Worm (Caenorhabditis elegans): ENCODE results near the gene slc-17.4.
A peak's percentile ranks its signal among the peaks of the same experiment; 100 is the strongest.

Gene slc-17.4

DNA sequence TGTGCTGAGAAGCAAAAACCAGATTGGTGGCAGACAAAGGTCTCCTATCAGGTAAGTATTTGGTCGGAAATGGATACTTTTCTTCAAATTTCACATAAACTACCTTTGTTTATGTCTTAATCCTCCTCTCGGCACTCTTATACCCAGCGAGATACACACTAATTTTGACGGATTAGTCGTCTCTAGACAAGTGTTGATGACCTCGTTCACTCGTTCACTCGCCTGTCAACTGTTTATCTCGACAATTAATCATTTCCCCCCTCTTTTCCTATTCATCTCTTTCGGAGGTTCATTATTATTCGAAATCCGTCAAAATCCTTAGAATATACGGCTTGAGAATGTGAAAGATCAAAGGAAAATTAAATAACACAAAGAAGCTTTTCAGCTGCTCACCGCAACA, 21.8 kb downstream of the slc-17.4 start:
- TF ChIP-seq ceh-16 (tag; optimal IDR thresholded peaks at IDR 0.05) = peak; percentile 17
- TF ChIP-seq ama-1 (optimal IDR thresholded peaks at IDR 0.05) = no peak

DNA sequence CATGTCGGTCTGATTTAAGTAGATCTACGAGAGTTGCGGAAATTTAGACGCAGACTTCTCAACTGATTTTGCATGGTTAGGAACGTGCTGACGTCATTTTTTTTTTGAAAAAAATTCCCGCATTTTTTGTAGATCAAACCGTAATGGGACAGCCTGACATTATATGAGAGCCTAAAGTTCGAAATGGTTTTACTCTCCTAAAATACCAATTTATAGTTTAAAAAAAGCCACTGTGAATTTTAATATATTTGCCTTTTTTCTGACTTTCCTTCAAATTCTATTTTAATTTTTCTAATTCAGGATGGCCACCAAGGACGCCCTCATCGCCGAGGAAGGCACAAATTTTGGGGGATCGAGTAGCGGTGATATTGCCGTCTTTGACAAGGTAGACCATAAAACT, 22.5 kb downstream of the slc-17.4 start, which contains the start of gene atgp-1:
atgp-1 (plus strand) TSS at position 301 of the 400 bp plus-strand sequence.
- TF ChIP-seq unc-39 (tag; optimal IDR thresholded peaks at IDR 0.05) (no peak), lin-11 (tag; optimal IDR thresholded peaks at IDR 0.05) (no peak), zag-1 (tag; optimal IDR thresholded peaks at IDR 0.05) (no peak), ztf-1 (GFP tag; conservative IDR thresholded peaks at IDR 0.05) (no peak), nhr-237 (tag; optimal IDR thresholded peaks at IDR 0.05) (no peak), ztf-4 (tag; optimal IDR thresholded peaks at IDR 0.05) (no peak), ama-1 (optimal IDR thresholded peaks at IDR 0.05) (no peak), blmp-1 (tag; optimal IDR thresholded peaks at IDR 0.05; ENCODE audit: insufficient read depth) (no peak), crh-2 (tag; optimal IDR thresholded peaks at IDR 0.05) (no peak), ceh-82 (tag; optimal IDR thresholded peaks at IDR 0.05) (no peak), elt-1 (tag; optimal IDR thresholded peaks at IDR 0.05) (no peak), ceh-16 (tag; optimal IDR thresholded peaks at IDR 0.05) (no peak), nhr-11 (tag; optimal IDR thresholded peaks at IDR 0.05) (no peak), nhr-12 (tag; optimal IDR thresholded peaks at IDR 0.05) (no peak), R02D3.7 (tag; optimal IDR thresholded peaks at IDR 0.05) (no peak), unc-62 (GFP tag; optimal IDR thresholded peaks at IDR 0.05) (no peak), nhr-77 (tag; optimal IDR thresholded peaks at IDR 0.05) (no peak), nhr-129 (tag; optimal IDR thresholded peaks at IDR 0.05) (no peak), nhr-23 (tag; optimal IDR thresholded peaks at IDR 0.05) (no peak), mdl-1 (tag; optimal IDR thresholded peaks at IDR 0.05) (no peak)

DNA sequence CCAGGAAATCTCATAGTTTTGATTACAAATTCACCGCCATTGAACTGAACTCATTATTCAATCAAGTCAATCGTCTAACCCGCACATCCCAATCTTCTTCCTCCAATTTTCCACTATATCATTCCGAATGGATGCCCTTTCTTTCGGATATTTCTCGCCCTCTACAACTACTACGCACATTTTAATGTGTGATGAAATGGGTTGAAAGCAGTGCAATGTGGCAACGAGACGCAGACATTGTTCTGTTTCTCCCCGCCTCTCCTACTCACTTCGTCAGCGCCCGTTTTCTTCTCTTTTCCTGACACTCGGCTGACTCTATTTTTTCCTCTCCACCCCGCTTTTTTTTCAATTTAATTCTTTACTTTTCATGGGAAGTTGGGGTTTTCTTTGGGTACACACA, 22.9 kb downstream of the slc-17.4 start:
- no peak for TF ChIP-seq nhr-10 (tag; optimal IDR thresholded peaks at IDR 0.05)
- no peak for TF ChIP-seq mdl-1 (tag; optimal IDR thresholded peaks at IDR 0.05)
- no peak for TF ChIP-seq R02D3.7 (tag; optimal IDR thresholded peaks at IDR 0.05)
- peak; percentile 56 for TF ChIP-seq unc-55 (GFP tag; optimal IDR thresholded peaks at IDR 0.05)
- TF ChIP-seq sma-9 (GFP tag; optimal IDR thresholded peaks at IDR 0.05) = peak; percentile 45
- TF ChIP-seq sma-9 (tag; optimal IDR thresholded peaks at IDR 0.05) = no peak
- TF ChIP-seq alr-1 (tag; optimal IDR thresholded peaks at IDR 0.05) = no peak
- TF ChIP-seq C34F6.9 (tag; optimal IDR thresholded peaks at IDR 0.05) = peak; percentile 73
- peak; percentile 65 for TF ChIP-seq sem-4 (tag; optimal IDR thresholded peaks at IDR 0.05)
- no peak for TF ChIP-seq nhr-77 (tag; optimal IDR thresholded peaks at IDR 0.05)
- no peak for TF ChIP-seq nhr-25 (tag; optimal IDR thresholded peaks at IDR 0.05)
- no peak for TF ChIP-seq sma-3 (GFP tag; optimal IDR thresholded peaks at IDR 0.05)
- TF ChIP-seq mab-5 (tag; optimal IDR thresholded peaks at IDR 0.05) = peak; percentile 62
- TF ChIP-seq zag-1 (tag; optimal IDR thresholded peaks at IDR 0.05) = peak; percentile 5
- no peak for TF ChIP-seq aly-2 (tag; optimal IDR thresholded peaks at IDR 0.05)
- peak; percentile 80 for TF ChIP-seq crh-2 (tag; optimal IDR thresholded peaks at IDR 0.05)
- TF ChIP-seq lsy-2 (tag; optimal IDR thresholded peaks at IDR 0.05) = peak in 1 of 2 experiments; percentile 51
- TF ChIP-seq fos-1 (tag; optimal IDR thresholded peaks at IDR 0.05) = peak; percentile 62
- no peak for TF ChIP-seq gmeb-1 (tag; optimal IDR thresholded peaks at IDR 0.05)
- TF ChIP-seq F13H6.1 (tag; optimal IDR thresholded peaks at IDR 0.05) = peak; percentile 24
- TF ChIP-seq blmp-1 (tag; optimal IDR thresholded peaks at IDR 0.05; ENCODE audit: insufficient read depth) = no peak
- TF ChIP-seq nhr-129 (tag; optimal IDR thresholded peaks at IDR 0.05) = peak; percentile 87
- no peak for TF ChIP-seq elt-1 (tag; optimal IDR thresholded peaks at IDR 0.05)
- TF ChIP-seq ama-1 (optimal IDR thresholded peaks at IDR 0.05) = peak; percentile 41
- no peak for TF ChIP-seq ztf-11 (tag; optimal IDR thresholded peaks at IDR 0.05)
- TF ChIP-seq egl-27 (tag; optimal IDR thresholded peaks at IDR 0.05) = no peak
- no peak for TF ChIP-seq nhr-12 (tag; optimal IDR thresholded peaks at IDR 0.05)
- peak; percentile 8 for TF ChIP-seq lin-13 (GFP tag; optimal IDR thresholded peaks at IDR 0.05)
- TF ChIP-seq unc-39 (tag; optimal IDR thresholded peaks at IDR 0.05) = no peak
- TF ChIP-seq ceh-16 (tag; optimal IDR thresholded peaks at IDR 0.05) = no peak
- TF ChIP-seq snpc-4 (tag; optimal IDR thresholded peaks at IDR 0.05) = peak; percentile 10
- TF ChIP-seq nhr-21 (tag; optimal IDR thresholded peaks at IDR 0.05) = no peak
- TF ChIP-seq skn-1 (tag; optimal IDR thresholded peaks at IDR 0.05) = no peak
- no peak for TF ChIP-seq nhr-237 (tag; optimal IDR thresholded peaks at IDR 0.05)
- no peak for TF ChIP-seq unc-62 (GFP tag; optimal IDR thresholded peaks at IDR 0.05)
- TF ChIP-seq Y55F3AM.14 (GFP tag; optimal IDR thresholded peaks at IDR 0.05) = no peak
- no peak for TF ChIP-seq dmd-4 (tag; optimal IDR thresholded peaks at IDR 0.05)
- no peak for TF ChIP-seq ztf-1 (GFP tag; conservative IDR thresholded peaks at IDR 0.05)
- TF ChIP-seq elt-3 (tag; optimal IDR thresholded peaks at IDR 0.05) = no peak
